Worm (Caenorhabditis elegans) whole organism, young adult: Measurements from ENCODE around the gene W09D10.4.
A peak's percentile ranks its signal among the peaks of the same experiment; 100 is the strongest.

Experiments
- B0336.3 ChIP-seq: fragments of 200-800 bp; sonication (Bioruptor generic); IDR thresholded peaks from 2 replicates; pipeline ENCODE4 v1.3.6; 2022; ENCODE audit warnings: missing genetic modification characterization, missing compliant biosample characterization
- C17E4.6 ChIP-seq: fragments of 200-800 bp; sonication (Bioruptor generic); IDR thresholded peaks from 2 replicates; pipeline ENCODE4 v1.3.6; 2022; ENCODE audit warnings: missing genetic modification reagents, missing genetic modification characterization, missing compliant biosample characterization
- D2030.7 ChIP-seq: fragments of 200-800 bp; sonication (Bioruptor generic); IDR thresholded peaks from 2 replicates; pipeline ENCODE4 v1.3.6; 2022; ENCODE audit warnings: missing genetic modification reagents, missing genetic modification characterization, missing compliant biosample characterization
- F33H1.4 ChIP-seq: fragments of 200-800 bp; sonication (Bioruptor generic); IDR thresholded peaks from 2 replicates; pipeline ENCODE4 v1.3.6; 2022; ENCODE audit warnings: missing genetic modification reagents, missing genetic modification characterization, missing compliant biosample characterization
- F49E8.2 ChIP-seq: sonication (generic microtip); optimal IDR thresholded peaks from 3 replicates; lab custom pipeline; 2017; ENCODE audit warnings: missing genetic modification characterization, mild to moderate bottlenecking, missing compliant biosample characterization, antibody characterized with exemption, moderate library complexity; ENCODE audit not compliant: insufficient read depth
- F52B5.7 ChIP-seq: sonication (generic microtip); optimal IDR thresholded peaks from 2 replicates; lab custom pipeline; 2016; ENCODE audit warnings: mild to moderate bottlenecking, missing genetic modification characterization, missing compliant biosample characterization
- F55B11.4 ChIP-seq: sonication (generic microtip); optimal IDR thresholded peaks from 2 replicates; lab custom pipeline; 2016; ENCODE audit warnings: missing compliant biosample characterization, missing genetic modification characterization, borderline replicate concordance; ENCODE audit not compliant: insufficient read depth
- K12H6.12 ChIP-seq: fragments of 200-800 bp; sonication (Bioruptor generic); optimal IDR thresholded peaks from 2 replicates; lab custom pipeline; 2018; ENCODE audit warnings: mild to moderate bottlenecking, missing genetic modification characterization, missing compliant biosample characterization
- T26A5.8 ChIP-seq: sonication (generic microtip); optimal IDR thresholded peaks from 2 replicates; lab custom pipeline; 2016; ENCODE audit warnings: missing genetic modification characterization, missing compliant biosample characterization
- Y53F4B.3 ChIP-seq: fragments of 200-800 bp; sonication (Bioruptor generic); IDR thresholded peaks from 2 replicates; pipeline ENCODE4 v1.3.6; 2022; ENCODE audit warnings: missing genetic modification reagents, missing genetic modification characterization, missing compliant biosample characterization
- Y95B8A.8 ChIP-seq: fragments of 200-800 bp; sonication (Bioruptor generic); IDR thresholded peaks from 2 replicates; pipeline ENCODE4 v1.3.6; 2022; ENCODE audit warnings: missing genetic modification reagents, missing genetic modification characterization, missing compliant biosample characterization
- aptf-2 ChIP-seq: fragments of 200-800 bp; sonication (Bioruptor generic); conservative IDR thresholded peaks from 2 replicates; pipeline ENCODE4 v1.3.6; 2022; ENCODE audit warnings: missing genetic modification reagents, missing genetic modification characterization, missing compliant biosample characterization
- atf-7 ChIP-seq: sonication (generic microtip); optimal IDR thresholded peaks from 2 replicates; lab custom pipeline; 2017; ENCODE audit warnings: mild to moderate bottlenecking, missing genetic modification characterization, missing compliant biosample characterization
- ceh-79 ChIP-seq: sonication (generic microtip); optimal IDR thresholded peaks from 2 replicates; lab custom pipeline; 2017; ENCODE audit warnings: mild to moderate bottlenecking, missing genetic modification characterization, missing compliant biosample characterization
- chd-7 ChIP-seq: sonication (generic microtip); optimal IDR thresholded peaks from 2 replicates; lab custom pipeline; 2016; ENCODE audit warnings: mild to moderate bottlenecking, missing genetic modification characterization, moderate library complexity, missing compliant biosample characterization
- dpl-1 ChIP-seq: fragments of 150-350 bp; optimal IDR thresholded peaks from 2 replicates; lab custom pipeline; 2014; ENCODE audit warnings: missing biosample characterization, missing genetic modification reagents, missing genetic modification characterization
- egrh-3 ChIP-seq: fragments of 200-800 bp; sonication (Bioruptor generic); IDR thresholded peaks from 2 replicates; pipeline ENCODE4 v1.3.6; 2022; ENCODE audit warnings: missing genetic modification reagents, missing genetic modification characterization, missing compliant biosample characterization
- fkh-3 ChIP-seq: sonication (generic microtip); optimal IDR thresholded peaks from 2 replicates; lab custom pipeline; 2016; ENCODE audit warnings: mild to moderate bottlenecking, missing genetic modification characterization, missing compliant biosample characterization
- gei-17 ChIP-seq: fragments of 200-800 bp; sonication (Bioruptor generic); optimal IDR thresholded peaks from 2 replicates; lab custom pipeline; 2018; ENCODE audit warnings: mild to moderate bottlenecking, missing genetic modification characterization, missing compliant biosample characterization
- hlh-26 ChIP-seq: fragments of 200-800 bp; sonication (Bioruptor generic); conservative IDR thresholded peaks from 2 replicates; pipeline ENCODE4 v1.3.6; 2022; ENCODE audit warnings: missing genetic modification reagents, missing genetic modification characterization, missing compliant biosample characterization
- hmg-20 ChIP-seq: fragments of 200-800 bp; sonication (Bioruptor generic); IDR thresholded peaks from 2 replicates; pipeline ENCODE4 v1.3.6; 2022; ENCODE audit warnings: missing genetic modification reagents, missing genetic modification characterization, missing compliant biosample characterization
- hrde-1 ChIP-seq: sonication (generic microtip); optimal IDR thresholded peaks from 2 replicates; lab custom pipeline; 2016; ENCODE audit warnings: missing genetic modification characterization, mild to moderate bottlenecking, missing compliant biosample characterization, moderate library complexity, missing genotype, missing genetic modification reagents, borderline replicate concordance
- lag-1 ChIP-seq: fragments of 200-800 bp; sonication (Bioruptor generic); IDR thresholded peaks from 2 replicates; pipeline ENCODE4 v1.3.6; 2022; ENCODE audit warnings: missing genetic modification reagents, missing genetic modification characterization, missing compliant biosample characterization
- let-607 ChIP-seq, 2 experiments: fragments of 200-800 bp in 1 of 2; sonication (Bioruptor generic) in 1 of 2; sonication (generic microtip) in 1 of 2; optimal IDR thresholded peaks; 2 replicates each; lab custom pipeline; 2016 to 2018; ENCODE audit warnings: mild to moderate bottlenecking in 2 of 2, missing compliant biosample characterization in 2 of 2, missing genetic modification characterization in 2 of 2, moderate library complexity in 2 of 2, missing genotype in 1 of 2
- lin-26 ChIP-seq: fragments of 200-800 bp; sonication (Bioruptor generic); IDR thresholded peaks from 2 replicates; pipeline ENCODE4 v1.3.6; 2022; ENCODE audit warnings: missing genetic modification reagents, missing genetic modification characterization, missing compliant biosample characterization
- lin-54 ChIP-seq: fragments of 200-800 bp; sonication (Bioruptor generic); optimal IDR thresholded peaks from 2 replicates; lab custom pipeline; 2018; ENCODE audit warnings: mild to moderate bottlenecking, missing genetic modification characterization, missing compliant biosample characterization
- lir-1 ChIP-seq: fragments of 200-800 bp; sonication (Bioruptor generic); conservative IDR thresholded peaks from 2 replicates; pipeline ENCODE4 v1.3.6; 2022; ENCODE audit warnings: missing genetic modification reagents, missing genetic modification characterization, missing compliant biosample characterization
- lsy-27 ChIP-seq: sonication (generic microtip); optimal IDR thresholded peaks from 2 replicates; lab custom pipeline; 2017; ENCODE audit warnings: missing genetic modification characterization, mild to moderate bottlenecking, missing compliant biosample characterization, antibody characterized with exemption, missing genotype, borderline replicate concordance; ENCODE audit not compliant: insufficient read depth
- madf-3 ChIP-seq: fragments of 200-800 bp; sonication (Bioruptor generic); IDR thresholded peaks from 2 replicates; pipeline ENCODE4 v1.3.6; 2022; ENCODE audit warnings: missing genetic modification reagents, missing genetic modification characterization, missing compliant biosample characterization
- madf-6 ChIP-seq: fragments of 200-800 bp; sonication (Bioruptor generic); IDR thresholded peaks from 2 replicates; pipeline ENCODE4 v1.3.6; 2022; ENCODE audit warnings: missing genetic modification reagents, missing genetic modification characterization, missing compliant biosample characterization
- madf-8 ChIP-seq: fragments of 200-800 bp; sonication (Bioruptor generic); conservative IDR thresholded peaks from 2 replicates; pipeline ENCODE4 v1.3.6; 2022; ENCODE audit warnings: missing genetic modification reagents, missing genetic modification characterization, missing compliant biosample characterization
- mxl-1 ChIP-seq: sonication (generic microtip); optimal IDR thresholded peaks from 2 replicates; lab custom pipeline; 2016; ENCODE audit warnings: missing genetic modification characterization, missing compliant biosample characterization
- nfya-2 ChIP-seq: fragments of 200-800 bp; sonication (Bioruptor generic); IDR thresholded peaks from 2 replicates; pipeline ENCODE4 v1.3.6; 2022; ENCODE audit warnings: missing genetic modification reagents, missing genetic modification characterization, missing compliant biosample characterization
- nfyb-1 ChIP-seq: fragments of 200-800 bp; sonication (Bioruptor generic); IDR thresholded peaks from 2 replicates; pipeline ENCODE4 v1.3.6; 2022; ENCODE audit warnings: missing genetic modification reagents, missing genetic modification characterization, missing compliant biosample characterization
- nhr-120 ChIP-seq: fragments of 200-800 bp; sonication (Bioruptor generic); IDR thresholded peaks from 2 replicates; pipeline ENCODE4 v1.3.6; 2022; ENCODE audit warnings: missing genetic modification characterization, missing compliant biosample characterization
- nhr-27 ChIP-seq: fragments of 200-800 bp; sonication (Bioruptor generic); optimal IDR thresholded peaks from 2 replicates; lab custom pipeline; 2018; ENCODE audit warnings: mild to moderate bottlenecking, missing genetic modification characterization, moderate library complexity, missing compliant biosample characterization
- pbrm-1 ChIP-seq: fragments of 200-800 bp; sonication (Bioruptor generic); IDR thresholded peaks from 2 replicates; pipeline ENCODE4 v1.3.6; 2022; ENCODE audit warnings: missing genetic modification reagents, missing genetic modification characterization, missing compliant biosample characterization
- snpc-1.1 ChIP-seq: sonication (generic microtip); optimal IDR thresholded peaks from 2 replicates; lab custom pipeline; 2017; ENCODE audit warnings: missing genetic modification characterization, mild to moderate bottlenecking, missing compliant biosample characterization, antibody characterized with exemption, moderate library complexity, missing genotype, missing genetic modification reagents; ENCODE audit not compliant: insufficient read depth
- snpc-4 ChIP-seq, 5 experiments: fragments of 150-350 bp in 1 of 5; sonication (generic microtip) in 4 of 5; optimal IDR thresholded peaks; 2 replicates each; lab custom pipeline; 2014 to 2018; ENCODE audit warnings: missing genetic modification characterization in 5 of 5, missing biosample characterization in 3 of 5, antibody characterized with exemption in 2 of 5, mild to moderate bottlenecking in 2 of 5, missing compliant biosample characterization in 2 of 5, missing genotype in 2 of 5, moderate library complexity in 2 of 5, missing genetic modification reagents in 1 of 5
- somi-1 ChIP-seq: fragments of 200-800 bp; sonication (Bioruptor generic); optimal IDR thresholded peaks from 2 replicates; lab custom pipeline; 2018; ENCODE audit warnings: mild to moderate bottlenecking, missing genetic modification characterization, missing compliant biosample characterization
- sptf-2 ChIP-seq: fragments of 200-800 bp; sonication (Bioruptor generic); optimal IDR thresholded peaks from 2 replicates; lab custom pipeline; 2018; ENCODE audit warnings: mild to moderate bottlenecking, missing genetic modification characterization, missing compliant biosample characterization
- tbx-9 ChIP-seq: sonication (generic microtip); optimal IDR thresholded peaks from 2 replicates; lab custom pipeline; 2016; ENCODE audit warnings: borderline replicate concordance, missing genetic modification characterization, inconsistent platforms, missing compliant biosample characterization
- tlf-1 ChIP-seq: fragments of 200-800 bp; sonication (Bioruptor generic); optimal IDR thresholded peaks from 2 replicates; lab custom pipeline; 2018; ENCODE audit warnings: mild to moderate bottlenecking, missing genetic modification characterization, missing compliant biosample characterization
- xnd-1 ChIP-seq: sonication (generic microtip); optimal IDR thresholded peaks from 2 replicates; lab custom pipeline; 2016; ENCODE audit warnings: missing genotype, missing genetic modification reagents, missing genetic modification characterization, missing compliant biosample characterization
- zim-3 ChIP-seq: sonication (generic microtip); optimal IDR thresholded peaks from 2 replicates; lab custom pipeline; 2017; ENCODE audit warnings: mild to moderate bottlenecking, missing genetic modification characterization, moderate library complexity, missing compliant biosample characterization
- ztf-25 ChIP-seq: fragments of 200-800 bp; sonication (Bioruptor generic); IDR thresholded peaks from 2 replicates; pipeline ENCODE4 v1.3.6; 2022; ENCODE audit warnings: missing genetic modification reagents, missing genetic modification characterization, missing compliant biosample characterization
- ztf-26 ChIP-seq: sonication (generic microtip); optimal IDR thresholded peaks from 2 replicates; lab custom pipeline; 2017; ENCODE audit warnings: missing genetic modification characterization, missing compliant biosample characterization

Gene W09D10.4

ce11 chrIII:10720170-10720569 is 4.2 kb upstream of the W09D10.4 start (continued):
- TF ChIP-seq sptf-2 (GFP tag; lab: Kevin White, UChicago) (no peak), F33H1.4 (GFP tag; lab: Robert Waterston, UW) (no peak; the same call in 1 of the 2 replicates), hrde-1 (tag; lab: Kevin White, UChicago) (no peak), ztf-26 (tag; lab: Kevin White, UChicago) (peak; percentile 59), nfyb-1 (GFP tag; lab: Robert Waterston, UW) (peak; percentile 86), xnd-1 (no peak), zim-3 (tag; lab: Kevin White, UChicago) (no peak), lir-1 (GFP tag; lab: Robert Waterston, UW) (peak; percentile 41), madf-6 (GFP tag; lab: Robert Waterston, UW) (peak; percentile 48; the same call in 1 of the 2 replicates), fkh-3 (tag; lab: Kevin White, UChicago) (no peak), tbx-9 (tag; lab: Kevin White, UChicago) (no peak), F55B11.4 (tag; lab: Kevin White, UChicago) (no peak), dpl-1 (no peak), hlh-26 (no peak), snpc-4 (GFP tag; optimal IDR thresholded peaks at IDR 0.05; lab: Kevin White, UChicago) (no peak), snpc-4 (tag; optimal IDR thresholded peaks at IDR 0.05; lab: Kevin White, UChicago) (peak in 2 of 4 experiments; percentile 26 to 30), tlf-1 (GFP tag; lab: Kevin White, UChicago) (peak; percentile 57), madf-3 (GFP tag; lab: Robert Waterston, UW) (no peak), nfya-2 (no peak), egrh-3 (GFP tag; lab: Robert Waterston, UW) (0 out of 2 replicates have a peak, but pooled peaks have one; percentile 12), mxl-1 (tag; lab: Kevin White, UChicago) (no peak), Y95B8A.8 (GFP tag; lab: Robert Waterston, UW) (0 out of 2 replicates have a peak, but pooled peaks have one; percentile 25), somi-1 (peak; percentile 83), F52B5.7 (tag; lab: Kevin White, UChicago) (peak; percentile 18), Y53F4B.3 (GFP tag; lab: Robert Waterston, UW) (no peak), nhr-120 (no peak), hmg-20 (GFP tag; lab: Robert Waterston, UW) (no peak), lag-1 (GFP tag; lab: Robert Waterston, UW) (no peak), F49E8.2 (tag; lab: Kevin White, UChicago) (no peak), lsy-27 (tag; lab: Kevin White, UChicago) (no peak), madf-8 (GFP tag; lab: Robert Waterston, UW) (no peak), snpc-1.1 (tag; lab: Kevin White, UChicago) (no peak), lin-54 (GFP tag; lab: Kevin White, UChicago) (peak; percentile 62), chd-7 (peak; percentile 83), lin-26 (GFP tag; lab: Robert Waterston, UW) (peak; percentile 73), C17E4.6 (GFP tag; lab: Robert Waterston, UW) (no peak), T26A5.8 (tag; lab: Kevin White, UChicago) (no peak), D2030.7 (GFP tag; lab: Robert Waterston, UW) (no peak), atf-7 (tag; lab: Kevin White, UChicago) (peak; percentile 80), aptf-2 (GFP tag; lab: Robert Waterston, UW) (no peak), K12H6.12 (peak; percentile 72), let-607 (tag; optimal IDR thresholded peaks at IDR 0.05; lab: Kevin White, UChicago) (peak; percentile 19 to 58), pbrm-1 (peak; percentile 79), nhr-27 (tag; lab: Kevin White, UChicago) (no peak), ztf-25 (GFP tag; lab: Robert Waterston, UW) (no peak), gei-17 (GFP tag; lab: Kevin White, UChicago) (peak; percentile 37), ceh-79 (tag; lab: Kevin White, UChicago) (no peak), B0336.3 (GFP tag; lab: Robert Waterston, UW) (peak; percentile 81)
